Worm (Caenorhabditis elegans): ENCODE results near the gene srh-102.

srh-102 gene

ce11 chrV:17182045-17182444 lies 16.7 kb upstream of the srh-102 start, which contains the start of gene srh-159:
srh-159 (plus strand) TSS chrV:17182345.
- no peak for TF ChIP-seq drap-1 (GFP tag; optimal IDR thresholded peaks at IDR 0.05)

ce11 chrV:17178457-17178856 lies 13.1 kb upstream of the srh-102 start, which contains the start of gene srh-174:
srh-174 (plus strand) TSS chrV:17178757.
- TF ChIP-seq ceh-39 (tag; optimal IDR thresholded peaks at IDR 0.05) (no peak), mep-1 (tag; optimal IDR thresholded peaks at IDR 0.05) (no peak), mab-5 (tag; optimal IDR thresholded peaks at IDR 0.05) (no peak), elt-3 (tag; optimal IDR thresholded peaks at IDR 0.05) (no peak)

DNA sequence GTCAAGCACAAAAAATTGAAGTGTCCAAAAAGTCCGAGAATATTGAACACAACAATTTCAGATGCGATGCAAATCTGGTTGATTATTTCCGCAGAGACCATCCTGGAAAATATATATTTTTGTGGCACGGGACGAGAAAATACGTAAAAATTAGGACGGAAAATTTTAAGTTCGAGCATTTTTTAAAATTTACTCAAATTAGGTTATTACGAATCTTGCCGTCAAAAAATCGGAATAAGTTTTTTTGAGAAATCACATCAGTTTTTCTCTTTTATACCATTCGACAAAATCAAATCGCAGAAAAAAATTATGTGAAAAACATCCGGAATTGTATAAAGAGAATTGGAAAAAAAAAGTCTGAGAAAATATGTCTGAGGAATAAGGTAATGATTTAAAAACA lies 12.7 kb upstream of the srh-102 start, which contains the start of gene srsx-1:
srsx-1 (minus strand) TSS at position 101 of the 400 bp plus-strand sequence.
- TF ChIP-seq nhr-76 (tag; optimal IDR thresholded peaks at IDR 0.05) (no peak), unc-62 (GFP tag; optimal IDR thresholded peaks at IDR 0.05) (no peak)

DNA sequence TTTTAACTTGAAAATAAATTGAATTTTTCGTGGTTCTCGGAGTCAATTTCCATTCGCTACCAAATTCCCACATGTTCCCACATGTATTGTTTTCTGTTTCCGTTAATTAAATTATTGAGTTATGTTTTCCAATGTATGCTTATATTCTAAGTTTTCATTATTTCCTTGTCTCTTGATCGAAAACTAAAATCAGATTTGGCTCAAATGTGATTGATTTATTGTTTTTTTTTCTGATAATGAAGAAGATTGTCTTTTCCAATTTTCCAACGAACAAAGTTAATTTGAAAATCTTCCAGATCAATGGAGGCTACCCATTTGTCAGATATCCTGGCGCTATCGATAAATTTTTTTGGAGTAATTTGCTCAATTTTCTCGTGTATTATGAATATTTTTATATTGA lies 8.4 kb upstream of the srh-102 start, which contains the start of gene srbc-25:
srbc-25 (plus strand) TSS at position 301 of the 400 bp plus-strand sequence.
- TF ChIP-seq ham-2 (GFP tag; optimal IDR thresholded peaks at IDR 0.05), result no peak
- no peak for TF ChIP-seq drap-1 (GFP tag; optimal IDR thresholded peaks at IDR 0.05)
- TF ChIP-seq lin-13 (tag; optimal IDR thresholded peaks at IDR 0.05), result no peak
- no peak for TF ChIP-seq hlh-1 (tag; optimal IDR thresholded peaks at IDR 0.05)
- no peak for TF ChIP-seq ceh-83 (GFP tag; optimal IDR thresholded peaks at IDR 0.05)
- no peak for TF ChIP-seq mab-5 (tag; optimal IDR thresholded peaks at IDR 0.05)
- TF ChIP-seq nhr-12 (tag; optimal IDR thresholded peaks at IDR 0.05), result no peak
- TF ChIP-seq lsy-2 (tag; optimal IDR thresholded peaks at IDR 0.05), result no peak
- no peak for TF ChIP-seq cnd-1 (tag; optimal IDR thresholded peaks at IDR 0.05)
- TF ChIP-seq lin-32 (GFP tag; optimal IDR thresholded peaks at IDR 0.05), result no peak
- no peak for TF ChIP-seq mep-1 (tag; optimal IDR thresholded peaks at IDR 0.05)
- no peak for TF ChIP-seq elt-3 (tag; optimal IDR thresholded peaks at IDR 0.05)
- no peak for TF ChIP-seq sem-2 (GFP tag; optimal IDR thresholded peaks at IDR 0.05)
- no peak for TF ChIP-seq nhr-2 (tag; optimal IDR thresholded peaks at IDR 0.05)

- TF ChIP-seq ztf-11 (tag; optimal IDR thresholded peaks at IDR 0.05) (no peak), mep-1 (tag; optimal IDR thresholded peaks at IDR 0.05) (no peak), M03D4.4 (tag; optimal IDR thresholded peaks at IDR 0.05) (no peak), nhr-12 (tag; optimal IDR thresholded peaks at IDR 0.05) (no peak), nhr-2 (tag; optimal IDR thresholded peaks at IDR 0.05) (no peak), lin-32 (GFP tag; optimal IDR thresholded peaks at IDR 0.05) (no peak), mab-5 (tag; optimal IDR thresholded peaks at IDR 0.05) (no peak), ces-1 (GFP tag; optimal IDR thresholded peaks at IDR 0.05) (no peak), snpc-4 (tag; optimal IDR thresholded peaks at IDR 0.05) (no peak), elt-1 (tag; optimal IDR thresholded peaks at IDR 0.05; ENCODE audit: borderline replicate concordance, insufficient read depth) (no peak), pha-4 (tag; optimal IDR thresholded peaks at IDR 0.05) (no peak), bed-3 (GFP tag; optimal IDR thresholded peaks at IDR 0.05) (no peak), ceh-83 (GFP tag; optimal IDR thresholded peaks at IDR 0.05) (no peak), sem-2 (GFP tag; optimal IDR thresholded peaks at IDR 0.05) (no peak)
Measured at ce11 chrV:17171551-17171950, 6.2 kb upstream of the srh-102 start, which contains the start of gene srbc-26. srbc-26 (plus strand) TSS chrV:17171851.

ce11 chrV:17170822-17171221 lies 5.5 kb upstream of the srh-102 start, which contains the start of gene srw-51:
srw-51 (minus strand) TSS chrV:17170922.
- no peak for TF ChIP-seq ces-1 (GFP tag; optimal IDR thresholded peaks at IDR 0.05)
- no peak for TF ChIP-seq nhr-76 (tag; optimal IDR thresholded peaks at IDR 0.05)
- TF ChIP-seq sptf-1 (tag; optimal IDR thresholded peaks at IDR 0.05), result no peak
- no peak for TF ChIP-seq nhr-12 (tag; optimal IDR thresholded peaks at IDR 0.05)
- no peak for TF ChIP-seq sem-2 (GFP tag; optimal IDR thresholded peaks at IDR 0.05)
- TF ChIP-seq bed-3 (GFP tag; optimal IDR thresholded peaks at IDR 0.05), result no peak
- no peak for TF ChIP-seq mep-1 (tag; optimal IDR thresholded peaks at IDR 0.05)
- TF ChIP-seq mls-2 (tag; optimal IDR thresholded peaks at IDR 0.05), result no peak
- no peak for TF ChIP-seq M03D4.4 (tag; optimal IDR thresholded peaks at IDR 0.05)
- no peak for TF ChIP-seq zip-8 (tag; optimal IDR thresholded peaks at IDR 0.05)
- no peak for TF ChIP-seq hlh-1 (tag; optimal IDR thresholded peaks at IDR 0.05)
- no peak for TF ChIP-seq elt-3 (tag; optimal IDR thresholded peaks at IDR 0.05)
- no peak for TF ChIP-seq unc-39 (tag; optimal IDR thresholded peaks at IDR 0.05)
- no peak for TF ChIP-seq elt-1 (tag; optimal IDR thresholded peaks at IDR 0.05; ENCODE audit: borderline replicate concordance, insufficient read depth)
- no peak for TF ChIP-seq lsy-2 (tag; optimal IDR thresholded peaks at IDR 0.05)
- no peak for TF ChIP-seq ztf-11 (tag; optimal IDR thresholded peaks at IDR 0.05)

Data from whole organism, mixed stage, embryonic.